Fruit fly (Drosophila melanogaster): ENCODE data around the gene CtIP.
A peak's percentile ranks its signal among the peaks of the same experiment; 100 is the strongest.

The CtIP gene

dm6 chr3L:20444815-20445519 lies 8.9 kb downstream of the CtIP start (continued):
- TF ChIP-seq CG4328 (GFP tag; optimal IDR thresholded peaks at IDR 0.05) (peak; percentile 50), CG18764 (GFP tag; optimal IDR thresholded peaks at IDR 0.05) (peak; percentile 69), ac (GFP tag; optimal IDR thresholded peaks at IDR 0.05) (no peak), CG10565 (GFP tag; optimal IDR thresholded peaks at IDR 0.05) (peak; percentile 23), ken (GFP tag; IDR thresholded peaks at IDR 0.05) (peak; percentile 89), CG10147 (GFP tag; optimal IDR thresholded peaks at IDR 0.05) (peak; percentile 78), tll (GFP tag; optimal IDR thresholded peaks at IDR 0.05) (no peak), crc (GFP tag; optimal IDR thresholded peaks at IDR 0.05) (no peak), CG7556 (GFP tag; optimal IDR thresholded peaks at IDR 0.05) (peak; percentile 85), bcd (GFP tag; optimal IDR thresholded peaks at IDR 0.05) (peak; percentile 85), CG16863 (GFP tag; optimal IDR thresholded peaks at IDR 0.05) (no peak), tap (tag; optimal IDR thresholded peaks at IDR 0.05) (peak; percentile 84), slbo (GFP tag; IDR thresholded peaks at IDR 0.05) (peak; percentile 89), ttk (GFP tag; IDR thresholded peaks at IDR 0.05) (peak; percentile 87), MESR4 (GFP tag; optimal IDR thresholded peaks at IDR 0.05) (peak; percentile 14), sim (GFP tag; IDR thresholded peaks at IDR 0.05) (peak; percentile 86), H2.0 (GFP tag; IDR thresholded peaks at IDR 0.05) (peak; percentile 91), CG1602 (GFP tag; optimal IDR thresholded peaks at IDR 0.05) (peak; percentile 78), Hr51 (GFP tag; optimal IDR thresholded peaks at IDR 0.05) (peak in 1 of 2 experiments; percentile 90), Six4 (GFP tag; optimal IDR thresholded peaks at IDR 0.05) (peak; percentile 80), Dref (GFP tag; IDR thresholded peaks at IDR 0.05) (0 out of 2 replicates have a peak, but pooled peaks have one; percentile 36), CG17385 (GFP tag; optimal IDR thresholded peaks at IDR 0.05) (peak; percentile 83), CG34376 (GFP tag; optimal IDR thresholded peaks at IDR 0.05) (peak; percentile 28), sr (GFP tag; IDR thresholded peaks at IDR 0.05) (peak; percentile 52; the same call in 1 of the 3 replicates), disco-r (GFP tag; optimal IDR thresholded peaks at IDR 0.05) (no peak), Dp (GFP tag; optimal IDR thresholded peaks at IDR 0.05) (no peak), hth (optimal IDR thresholded peaks at IDR 0.05) (no peak), tup (GFP tag; optimal IDR thresholded peaks at IDR 0.05) (peak; percentile 45), CG14014 (GFP tag; IDR thresholded peaks at IDR 0.05) (peak; percentile 88), CG32767 (GFP tag; IDR thresholded peaks at IDR 0.05) (peak; percentile 88), Nf-YB (GFP tag; optimal IDR thresholded peaks at IDR 0.05) (peak; percentile 57), C15 (GFP tag; IDR thresholded peaks at IDR 0.05) (peak; percentile 80; the same call in 2 of the 3 replicates), ewg (GFP tag; optimal IDR thresholded peaks at IDR 0.05) (peak; percentile 70), pros (GFP tag; optimal IDR thresholded peaks at IDR 0.05) (no peak), Med (GFP tag) (peak; percentile 86), CG13296 (GFP tag; optimal IDR thresholded peaks at IDR 0.05) (peak; percentile 74), pho (GFP tag; optimal IDR thresholded peaks at IDR 0.05) (peak; percentile 11), dysf (GFP tag; IDR thresholded peaks at IDR 0.05) (peak; percentile 93), CG5180 (GFP tag; optimal IDR thresholded peaks at IDR 0.05) (peak; percentile 72), insv (GFP tag; optimal IDR thresholded peaks at IDR 0.05) (no peak), en (GFP tag; optimal IDR thresholded peaks at IDR 0.05) (no peak), CG6791 (GFP tag; IDR thresholded peaks at IDR 0.05; ENCODE audit: partially characterized antibody) (peak; percentile 63), sens-2 (GFP tag; IDR thresholded peaks at IDR 0.05) (peak; percentile 72), emc (GFP tag; optimal IDR thresholded peaks at IDR 0.05) (no peak), ash1 (GFP tag; optimal IDR thresholded peaks at IDR 0.05) (no peak), CG31388 (GFP tag; optimal IDR thresholded peaks at IDR 0.05) (peak; percentile 71), gsb-n (tag; optimal IDR thresholded peaks at IDR 0.05) (peak; percentile 74), CkIIα-i1 (GFP tag; IDR thresholded peaks at IDR 0.05) (0 out of 2 replicates have a peak, but pooled peaks have one; percentile 23), ranshi (GFP tag; IDR thresholded peaks at IDR 0.05) (peak; percentile 91), klu (GFP tag; IDR thresholded peaks at IDR 0.05) (peak; percentile 79)
